Fruit fly (Drosophila melanogaster) whole organism, embryonic: ENCODE measurements around the gene CG12024.

Experiments
- ATbp ChIP-seq: fragments of 200-800 bp; sonication (Bioruptor generic); optimal IDR thresholded peaks from 2 replicates; lab custom pipeline; 2017; ENCODE audit warnings: missing biosample characterization, mild to moderate bottlenecking, missing genetic modification characterization, missing genetic modification reagents
- CG10959 ChIP-seq: fragments of 200-800 bp; sonication (Bioruptor generic); IDR thresholded peaks from 2 replicates; pipeline ENCODE4 v1.3.6; 2022; ENCODE audit warnings: missing biosample characterization, missing genetic modification characterization
- CG11085 ChIP-seq: fragments of 200-800 bp; sonication (Bioruptor generic); IDR thresholded peaks from 2 replicates; pipeline ENCODE4 v1.3.6; 2022; ENCODE audit warnings: missing biosample characterization, missing genetic modification characterization
- CG12071 ChIP-seq: fragments of 200-800 bp; sonication (Bioruptor generic); optimal IDR thresholded peaks from 3 replicates; lab custom pipeline; 2018; ENCODE audit warnings: missing biosample characterization, mild to moderate bottlenecking, missing genetic modification characterization
- CG12104 ChIP-seq: fragments of 200-800 bp; sonication (Bioruptor generic); optimal IDR thresholded peaks from 3 replicates; lab custom pipeline; 2016; ENCODE audit warnings: missing biosample characterization, missing genetic modification characterization
- CG12769 ChIP-seq: fragments of 200-800 bp; sonication (Bioruptor generic); optimal IDR thresholded peaks from 2 replicates; lab custom pipeline; 2019; ENCODE audit warnings: missing biosample characterization, mild to moderate bottlenecking, missing genetic modification characterization, moderate library complexity
- CG13287 ChIP-seq: fragments of 200-800 bp; sonication (Bioruptor generic); IDR thresholded peaks from 2 replicates; pipeline ENCODE4 v1.3.6; 2022; ENCODE audit warnings: missing biosample characterization, missing genetic modification characterization; ENCODE audit not compliant: partially characterized antibody
- CG14710 ChIP-seq: fragments of 200-800 bp; sonication (Bioruptor generic); optimal IDR thresholded peaks from 3 replicates; lab custom pipeline; 2019; ENCODE audit warnings: missing biosample characterization, mild to moderate bottlenecking, missing genetic modification characterization, moderate library complexity
- CG16863 ChIP-seq: fragments of 200-800 bp; sonication (Bioruptor generic); optimal IDR thresholded peaks from 3 replicates; lab custom pipeline; 2016; ENCODE audit warnings: missing biosample characterization, missing genetic modification characterization
- CG17612 ChIP-seq: fragments of 200-800 bp; sonication (Bioruptor generic); IDR thresholded peaks from 2 replicates; pipeline ENCODE4 v1.3.6; 2022; ENCODE audit warnings: missing biosample characterization, missing genetic modification characterization
- CG17829 ChIP-seq: fragments of 200-800 bp; optimal IDR thresholded peaks from 2 replicates; lab custom pipeline; 2019; ENCODE audit warnings: missing biosample characterization, mild to moderate bottlenecking, missing genetic modification characterization, moderate library complexity
- CG2129 ChIP-seq: fragments of 200-800 bp; sonication (Bioruptor generic); IDR thresholded peaks from 2 replicates; pipeline ENCODE4 v1.3.6; 2022; ENCODE audit warnings: missing biosample characterization, missing genetic modification characterization; ENCODE audit not compliant: partially characterized antibody
- CG30431 ChIP-seq: fragments of 200-800 bp; sonication (Bioruptor generic); optimal IDR thresholded peaks from 2 replicates; lab custom pipeline; 2017; ENCODE audit warnings: missing biosample characterization, missing genetic modification characterization
- CG33557 ChIP-seq: fragments of 200-800 bp; sonication (Bioruptor generic); optimal IDR thresholded peaks from 2 replicates; lab custom pipeline; 2019; ENCODE audit warnings: missing biosample characterization, mild to moderate bottlenecking, missing genetic modification characterization, moderate library complexity
- CG34376 ChIP-seq: fragments of 200-800 bp; sonication (Bioruptor generic); optimal IDR thresholded peaks from 2 replicates; lab custom pipeline; 2018; ENCODE audit warnings: missing biosample characterization, mild to moderate bottlenecking, missing genetic modification characterization
- CG43689 ChIP-seq: fragments of 200-800 bp; sonication (Bioruptor generic); IDR thresholded peaks from 2 replicates; pipeline ENCODE4 v1.3.6; 2022; ENCODE audit warnings: missing biosample characterization, missing genetic modification characterization
- CG6765 ChIP-seq: fragments of 200-800 bp; sonication (Bioruptor generic); optimal IDR thresholded peaks from 3 replicates; lab custom pipeline; 2017; ENCODE audit warnings: missing biosample characterization, mild to moderate bottlenecking, missing genetic modification characterization
- CG7357 ChIP-seq: fragments of 200-800 bp; sonication (Bioruptor generic); IDR thresholded peaks from 3 replicates; pipeline ENCODE4 v1.3.6; 2022; ENCODE audit warnings: missing biosample characterization, missing genetic modification characterization
- CG7963 ChIP-seq: fragments of 200-800 bp; sonication (Bioruptor generic); IDR thresholded peaks from 3 replicates; pipeline ENCODE4 v1.3.6; 2022; ENCODE audit warnings: missing biosample characterization, missing genetic modification characterization; ENCODE audit not compliant: partially characterized antibody
- CG8944 ChIP-seq: fragments of 200-800 bp; sonication (Bioruptor generic); optimal IDR thresholded peaks from 3 replicates; lab custom pipeline; 2016; ENCODE audit warnings: missing biosample characterization, missing genetic modification characterization
- CHES-1-like ChIP-seq: fragments of 200-800 bp; sonication (Bioruptor generic); optimal IDR thresholded peaks from 2 replicates; lab custom pipeline; 2016; ENCODE audit warnings: missing biosample characterization, missing genetic modification characterization
- CrebB ChIP-seq: fragments of 200-800 bp; sonication (Bioruptor generic); optimal IDR thresholded peaks from 3 replicates; lab custom pipeline; 2018; ENCODE audit warnings: missing biosample characterization, mild to moderate bottlenecking, missing genetic modification characterization
- Dip2 ChIP-seq: fragments of 200-800 bp; sonication (Bioruptor generic); IDR thresholded peaks from 2 replicates; pipeline ENCODE4 v1.3.6; 2022; ENCODE audit warnings: missing biosample characterization, missing genetic modification characterization
- Fer2 ChIP-seq: fragments of 200-800 bp; sonication (Bioruptor generic); optimal IDR thresholded peaks from 2 replicates; lab custom pipeline; 2018; ENCODE audit warnings: missing biosample characterization, mild to moderate bottlenecking, missing genetic modification characterization, moderate library complexity
- Hand ChIP-seq: fragments of 200-800 bp; sonication (Bioruptor generic); optimal IDR thresholded peaks from 2 replicates; lab custom pipeline; 2017; ENCODE audit warnings: mild to moderate bottlenecking, missing biosample characterization, missing genetic modification reagents, missing genetic modification characterization
- Lhr ChIP-seq: fragments of 200-800 bp; sonication (Bioruptor generic); optimal IDR thresholded peaks from 3 replicates; lab custom pipeline; 2017; ENCODE audit warnings: mild to moderate bottlenecking, missing biosample characterization, missing genetic modification reagents, missing genetic modification characterization
- Mrtf ChIP-seq: fragments of 200-800 bp; sonication (Bioruptor generic); IDR thresholded peaks from 3 replicates; pipeline ENCODE4 v1.3.6; 2022; ENCODE audit warnings: missing biosample characterization, missing genetic modification characterization
- NC2α ChIP-seq: fragments of 200-800 bp; sonication (Bioruptor generic); optimal IDR thresholded peaks from 2 replicates; lab custom pipeline; 2016; ENCODE audit warnings: missing biosample characterization, missing genetic modification characterization
- Nf-YC ChIP-seq: fragments of 200-800 bp; optimal IDR thresholded peaks from 3 replicates; lab custom pipeline; 2019; ENCODE audit warnings: missing biosample characterization, mild to moderate bottlenecking, missing genetic modification characterization, moderate library complexity
- Oaz ChIP-seq: fragments of 200-800 bp; sonication (Bioruptor generic); IDR thresholded peaks from 2 replicates; pipeline ENCODE4 v1.3.6; 2022; ENCODE audit warnings: missing biosample characterization, missing genetic modification characterization
- Optix ChIP-seq: fragments of 200-800 bp; sonication (Bioruptor generic); IDR thresholded peaks from 3 replicates; pipeline ENCODE4 v1.3.6; 2022; ENCODE audit warnings: missing biosample characterization, missing genetic modification characterization
- Rx ChIP-seq: fragments of 200-800 bp; sonication (Bioruptor generic); IDR thresholded peaks from 2 replicates; pipeline ENCODE4 v1.3.6; 2022; ENCODE audit warnings: missing biosample characterization, missing genetic modification characterization
- Scr ChIP-seq: fragments of 200-800 bp; sonication (Bioruptor generic); IDR thresholded peaks from 2 replicates; pipeline ENCODE4 v1.3.6; 2022; ENCODE audit warnings: missing biosample characterization, missing genetic modification characterization; ENCODE audit not compliant: partially characterized antibody
- Side ChIP-seq: fragments of 200-800 bp; sonication (Bioruptor generic); optimal IDR thresholded peaks from 2 replicates; lab custom pipeline; 2016; ENCODE audit warnings: missing biosample characterization, missing genetic modification characterization
- Taf1 ChIP-seq: fragments of 200-800 bp; sonication (Bioruptor generic); IDR thresholded peaks from 2 replicates; pipeline ENCODE4 v1.3.6; 2022; ENCODE audit warnings: missing biosample characterization, missing genetic modification characterization
- aop ChIP-seq: fragments of 200-800 bp; sonication (Bioruptor generic); IDR thresholded peaks from 2 replicates; pipeline ENCODE4 v1.3.6; 2022; ENCODE audit warnings: missing biosample characterization, missing genetic modification characterization
- ap ChIP-seq: fragments of 200-800 bp; sonication (Bioruptor generic); IDR thresholded peaks from 2 replicates; pipeline ENCODE4 v1.3.6; 2022; ENCODE audit warnings: missing biosample characterization, missing genetic modification characterization
- bcd ChIP-seq: fragments of 200-800 bp; sonication (Bioruptor generic); optimal IDR thresholded peaks from 2 replicates; lab custom pipeline; 2017; ENCODE audit warnings: missing biosample characterization, mild to moderate bottlenecking, missing genetic modification characterization
- danr ChIP-seq: fragments of 200-800 bp; sonication (Bioruptor generic); IDR thresholded peaks from 2 replicates; pipeline ENCODE4 v1.3.6; 2022; ENCODE audit warnings: missing biosample characterization, missing genetic modification characterization
- fd3F ChIP-seq: fragments of 200-800 bp; sonication (Bioruptor generic); optimal IDR thresholded peaks from 2 replicates; lab custom pipeline; 2018; ENCODE audit warnings: missing biosample characterization, mild to moderate bottlenecking, missing genetic modification characterization, moderate library complexity
- fru ChIP-seq: fragments of >200 bp; optimal IDR thresholded peaks from 2 replicates; lab custom pipeline; 2017
- gro ChIP-seq: fragments of 200-800 bp; sonication (Bioruptor generic); optimal IDR thresholded peaks from 2 replicates; lab custom pipeline; 2016; ENCODE audit warnings: missing biosample characterization, missing genetic modification characterization
- onecut ChIP-seq: fragments of 200-800 bp; sonication (Bioruptor generic); IDR thresholded peaks from 2 replicates; pipeline ENCODE4 v1.3.6; 2022; ENCODE audit warnings: missing biosample characterization, missing genetic modification characterization
- pb ChIP-seq: fragments of 200-800 bp; sonication (Bioruptor generic); optimal IDR thresholded peaks from 3 replicates; lab custom pipeline; 2016; ENCODE audit warnings: missing biosample characterization, missing genetic modification characterization
- pzg ChIP-seq: fragments of 200-800 bp; sonication (Bioruptor generic); optimal IDR thresholded peaks from 3 replicates; lab custom pipeline; 2018; ENCODE audit warnings: missing biosample characterization, mild to moderate bottlenecking, missing genetic modification characterization, moderate library complexity
- sc ChIP-seq, 3 experiments: fragments of >200 bp in 2 of 3; fragments of 200-800 bp in 1 of 3; sonication (Bioruptor generic) in 1 of 3; optimal IDR thresholded peaks; 2 replicates in 2 of 3; 3 replicates in 1 of 3; lab custom pipeline; 2017; ENCODE audit warnings: mild to moderate bottlenecking in 1 of 3, missing biosample characterization in 1 of 3, missing genetic modification characterization in 1 of 3, missing genetic modification reagents in 1 of 3
- sens ChIP-seq: fragments of 200-800 bp; sonication (Bioruptor generic); peaks from one replicate; lab custom pipeline; 2016; ENCODE audit warnings: missing biosample characterization, missing genetic modification characterization
- slbo ChIP-seq: fragments of 200-800 bp; sonication (Bioruptor generic); IDR thresholded peaks from 2 replicates; pipeline ENCODE4 v1.3.6; 2022; ENCODE audit warnings: missing biosample characterization, missing genetic modification characterization
- slou ChIP-seq: fragments of 200-800 bp; sonication (Bioruptor generic); optimal IDR thresholded peaks from 3 replicates; lab custom pipeline; 2016; ENCODE audit warnings: missing biosample characterization, missing genetic modification characterization
- stc ChIP-seq: fragments of 200-800 bp; sonication (Bioruptor generic); IDR thresholded peaks from 2 replicates; pipeline ENCODE4 v1.3.6; 2022; ENCODE audit warnings: missing biosample characterization, missing genetic modification characterization
- sug ChIP-seq: fragments of 200-800 bp; optimal IDR thresholded peaks from 2 replicates; lab custom pipeline; 2019; ENCODE audit warnings: missing biosample characterization, mild to moderate bottlenecking, missing genetic modification characterization, moderate library complexity
- toy ChIP-seq: fragments of 200-800 bp; sonication (Bioruptor generic); IDR thresholded peaks from 2 replicates; pipeline ENCODE4 v1.3.6; 2022; ENCODE audit warnings: missing biosample characterization, missing genetic modification characterization

The CG12024 gene

dm6 chr3L:1868841-1869240 lies 11.9 kb downstream of the CG12024 start (continued):
- TF ChIP-seq stc (GFP tag; lab: Robert Waterston, UW), result peak; percentile 42; the same call in 1 of the 2 replicates
- TF ChIP-seq sc (optimal IDR thresholded peaks at IDR 0.05; lab: Kevin White, UChicago), result no peak
- TF ChIP-seq sc (GFP tag; optimal IDR thresholded peaks at IDR 0.05; lab: Kevin White, UChicago), result no peak
- TF ChIP-seq CHES-1-like (GFP tag; lab: Kevin White, UChicago), result no peak
- no peak for TF ChIP-seq CG2129 (GFP tag; lab: Robert Waterston, UW)
- no peak for TF ChIP-seq CG16863 (GFP tag; lab: Kevin White, UChicago)
- TF ChIP-seq CG17612 (GFP tag; lab: Robert Waterston, UW), result no peak
- no peak for TF ChIP-seq CG12769
- no peak for TF ChIP-seq slou (GFP tag; lab: Kevin White, UChicago)
- no peak for TF ChIP-seq pzg (GFP tag; lab: Kevin White, UChicago)
- 0 out of 2 replicates have a peak, but pooled peaks have one; percentile 25 for TF ChIP-seq CG11085 (GFP tag; lab: Robert Waterston, UW)
- no peak for TF ChIP-seq CG14710
- TF ChIP-seq pb (GFP tag; lab: Kevin White, UChicago), result no peak
- TF ChIP-seq CrebB (tag; lab: Kevin White, UChicago), result no peak
- TF ChIP-seq Taf1 (GFP tag; lab: Robert Waterston, UW), result no peak
- TF ChIP-seq Lhr (GFP tag; lab: Kevin White, UChicago), result no peak
- no peak for TF ChIP-seq CG7963 (GFP tag; lab: Robert Waterston, UW)
- no peak for TF ChIP-seq CG12104 (GFP tag; lab: Kevin White, UChicago)
- no peak for TF ChIP-seq CG33557 (GFP tag; lab: Kevin White, UChicago)
- no peak for TF ChIP-seq danr (GFP tag; lab: Robert Waterston, UW)
- TF ChIP-seq aop (GFP tag; lab: Robert Waterston, UW), result no peak
- no peak for TF ChIP-seq CG10959
- no peak for TF ChIP-seq Scr (GFP tag; lab: Robert Waterston, UW)
- no peak for TF ChIP-seq fd3F (GFP tag; lab: Kevin White, UChicago)
- peak; percentile 23 for TF ChIP-seq bcd
- no peak; the same call in 1 of the 2 replicates for TF ChIP-seq Rx (GFP tag; lab: Robert Waterston, UW)
- TF ChIP-seq toy (GFP tag; lab: Robert Waterston, UW), result no peak
- peak; percentile 37; the same call in 1 of the 3 replicates for TF ChIP-seq Mrtf
- no peak for TF ChIP-seq CG12071
- TF ChIP-seq slbo, result 0 out of 2 replicates have a peak, but pooled peaks have one; percentile 17
- TF ChIP-seq CG6765 (GFP tag; lab: Kevin White, UChicago), result no peak
- no peak for TF ChIP-seq NC2α (GFP tag; lab: Kevin White, UChicago)
- TF ChIP-seq CG34376, result no peak
- no peak for TF ChIP-seq CG8944 (GFP tag; lab: Kevin White, UChicago)
- TF ChIP-seq fru (lab: Kevin White, UChicago), result no peak
- no peak for TF ChIP-seq Fer2
- no peak for TF ChIP-seq ATbp
- TF ChIP-seq Optix (GFP tag; lab: Robert Waterston, UW), result no peak; the same call in 2 of the 3 replicates
- TF ChIP-seq Oaz (GFP tag; lab: Robert Waterston, UW), result no peak
- no peak for TF ChIP-seq sens (GFP tag; lab: Kevin White, UChicago)
- TF ChIP-seq ap (GFP tag; lab: Robert Waterston, UW), result no peak
- no peak for TF ChIP-seq sug
- TF ChIP-seq Dip2 (GFP tag; lab: Robert Waterston, UW), result no peak
- peak; percentile 63 for TF ChIP-seq CG7357 (GFP tag; lab: Robert Waterston, UW)
- no peak for TF ChIP-seq onecut
- TF ChIP-seq CG13287 (GFP tag; lab: Robert Waterston, UW), result no peak
- TF ChIP-seq CG43689, result no peak
- TF ChIP-seq Side, result no peak
- no peak for TF ChIP-seq gro (GFP tag; lab: Kevin White, UChicago)
- TF ChIP-seq Hand (GFP tag; lab: Kevin White, UChicago), result no peak
- peak; percentile 18 for TF ChIP-seq CG17829 (tag; lab: Kevin White, UChicago)
- TF ChIP-seq CG30431, result no peak
- TF ChIP-seq Nf-YC (tag; lab: Kevin White, UChicago), result no peak
